Worm (Caenorhabditis elegans) whole organism, L1 larva: ENCODE measurements around the gene ppgn-1.

Experiments used
- ceh-8 ChIP-seq: fragments of 200-800 bp; sonication (Bioruptor generic); optimal IDR thresholded peaks from 2 replicates; lab custom pipeline; 2018; ENCODE audit warnings: mild to moderate bottlenecking, missing genetic modification characterization, moderate library complexity, missing compliant biosample characterization
- lin-39 ChIP-seq: fragments of 150-350 bp; optimal IDR thresholded peaks from 2 replicates; lab custom pipeline; 2014; ENCODE audit warnings: missing biosample characterization, missing genetic modification reagents, missing genetic modification characterization
- sox-4 ChIP-seq: sonication (generic microtip); optimal IDR thresholded peaks from 2 replicates; lab custom pipeline; 2016; ENCODE audit warnings: missing genetic modification characterization, missing compliant biosample characterization

DNA sequence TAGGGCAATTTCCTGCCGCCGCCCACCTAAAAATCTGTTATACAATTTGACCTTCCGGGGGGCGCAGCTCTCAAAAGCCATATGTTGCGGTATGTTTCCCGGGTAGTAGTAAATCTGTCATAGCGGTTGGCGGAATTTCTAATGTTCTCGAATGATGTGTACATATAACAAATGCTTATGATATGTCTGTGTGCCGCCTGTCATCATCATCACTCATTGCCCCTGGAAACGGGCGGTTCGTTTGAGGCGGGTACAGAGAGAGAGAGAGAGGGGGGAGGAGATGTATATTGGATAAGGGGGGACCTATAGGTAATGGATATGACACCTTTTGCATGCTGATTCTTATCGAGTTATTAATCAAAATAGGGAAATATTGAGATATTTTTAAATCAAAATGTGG lies 52.1 kb downstream of the ppgn-1 start:
- TF ChIP-seq ceh-8 (GFP tag; lab: Kevin White, UChicago) = no peak
- TF ChIP-seq sox-4 (tag; lab: Kevin White, UChicago) = no peak
- no peak for TF ChIP-seq lin-39 (tag; lab: Kevin White, UChicago)
